Fruit fly (Drosophila melanogaster) whole organism, pupa: ENCODE results near the gene Sfp24Ba.

ENCODE experiments used
- CG10348 ChIP-seq: fragments of 200-800 bp; sonication (Bioruptor generic); IDR thresholded peaks from 2 replicates; pipeline ENCODE4 v1.3.6; 2022; ENCODE audit warnings: missing biosample characterization, missing genetic modification characterization
- CG12605 ChIP-seq: fragments of 200-800 bp; sonication (Bioruptor generic); IDR thresholded peaks from 2 replicates; pipeline ENCODE4 v1.3.6; 2022; ENCODE audit warnings: missing biosample characterization, missing genetic modification characterization
- CG13204 ChIP-seq: fragments of 200-800 bp; sonication (Bioruptor generic); optimal IDR thresholded peaks from 2 replicates; lab custom pipeline; 2018; ENCODE audit warnings: missing biosample characterization, mild to moderate bottlenecking, missing genetic modification characterization, moderate library complexity
- CG14655 ChIP-seq: fragments of 200-800 bp; sonication (Bioruptor generic); optimal IDR thresholded peaks from 3 replicates; lab custom pipeline; 2017; ENCODE audit warnings: mild to moderate bottlenecking, missing biosample characterization, missing genetic modification reagents, missing genetic modification characterization
- CG15710 ChIP-seq: fragments of 200-800 bp; sonication (Bioruptor generic); optimal IDR thresholded peaks from 2 replicates; lab custom pipeline; 2018; ENCODE audit warnings: missing biosample characterization, mild to moderate bottlenecking, missing genetic modification characterization, moderate library complexity
- CG17806 ChIP-seq: fragments of 200-800 bp; sonication (Bioruptor generic); optimal IDR thresholded peaks from 2 replicates; lab custom pipeline; 2018; ENCODE audit warnings: missing biosample characterization, mild to moderate bottlenecking, missing genetic modification characterization, moderate library complexity
- CG32121 ChIP-seq: fragments of 200-800 bp; sonication (Bioruptor generic); IDR thresholded peaks from 2 replicates; pipeline ENCODE4 v1.3.6; 2022; ENCODE audit warnings: missing biosample characterization, missing genetic modification characterization
- CG34367 ChIP-seq: fragments of 200-800 bp; sonication (Bioruptor generic); optimal IDR thresholded peaks from 2 replicates; lab custom pipeline; 2018; ENCODE audit warnings: missing biosample characterization, mild to moderate bottlenecking, missing genetic modification characterization
- CG4496 ChIP-seq: fragments of 200-800 bp; sonication (Bioruptor generic); IDR thresholded peaks from 3 replicates; pipeline ENCODE4 v1.3.6; 2022; ENCODE audit warnings: missing biosample characterization, missing genetic modification characterization
- CG8159 ChIP-seq: fragments of 200-800 bp; sonication (Bioruptor generic); optimal IDR thresholded peaks from 3 replicates; lab custom pipeline; 2018; ENCODE audit warnings: missing biosample characterization, mild to moderate bottlenecking, missing genetic modification characterization, moderate library complexity
- CG8301 ChIP-seq: fragments of 200-800 bp; sonication (Bioruptor generic); optimal IDR thresholded peaks from 2 replicates; lab custom pipeline; 2018; ENCODE audit warnings: missing biosample characterization, mild to moderate bottlenecking, missing genetic modification characterization
- CG9948 ChIP-seq: fragments of 200-800 bp; sonication (Bioruptor generic); optimal IDR thresholded peaks from 2 replicates; lab custom pipeline; 2018; ENCODE audit warnings: missing biosample characterization, mild to moderate bottlenecking, missing genetic modification characterization, moderate library complexity
- D1 ChIP-seq: fragments of 200-800 bp; sonication (Bioruptor generic); optimal IDR thresholded peaks from 2 replicates; lab custom pipeline; 2018; ENCODE audit warnings: missing biosample characterization, mild to moderate bottlenecking, missing genetic modification characterization, moderate library complexity
- EcR ChIP-seq: fragments of 200-800 bp; sonication (Bioruptor generic); optimal IDR thresholded peaks from 3 replicates; lab custom pipeline; 2019; ENCODE audit warnings: missing biosample characterization, missing genetic modification characterization, mild to moderate bottlenecking, moderate library complexity, missing genetic modification reagents
- Ets98B ChIP-seq: fragments of 200-800 bp; sonication (Bioruptor generic); IDR thresholded peaks from 2 replicates; pipeline ENCODE4 v1.3.6; 2022; ENCODE audit warnings: missing biosample characterization, missing genetic modification characterization
- Pif1A ChIP-seq: fragments of 200-800 bp; sonication (Bioruptor generic); optimal IDR thresholded peaks from 3 replicates; lab custom pipeline; 2016; ENCODE audit warnings: missing biosample characterization, missing genetic modification characterization
- Pif1B ChIP-seq: fragments of 200-800 bp; sonication (Bioruptor generic); optimal IDR thresholded peaks from 3 replicates; lab custom pipeline; 2016; ENCODE audit warnings: missing biosample characterization, missing genetic modification characterization
- Snoo ChIP-seq: fragments of 200-800 bp; sonication (Bioruptor generic); optimal IDR thresholded peaks from 3 replicates; lab custom pipeline; 2017; ENCODE audit warnings: missing biosample characterization, mild to moderate bottlenecking, missing genetic modification characterization, inconsistent platforms
- fd96Ca ChIP-seq: fragments of 200-800 bp; sonication (Bioruptor generic); IDR thresholded peaks from 3 replicates; pipeline ENCODE4 v1.3.6; 2022; ENCODE audit warnings: missing biosample characterization, missing genetic modification characterization
- gl ChIP-seq: fragments of 200-800 bp; sonication (Bioruptor generic); optimal IDR thresholded peaks from 2 replicates; lab custom pipeline; 2018; ENCODE audit warnings: missing biosample characterization, mild to moderate bottlenecking, missing genetic modification characterization
- rn ChIP-seq: fragments of 200-800 bp; sonication (Bioruptor generic); IDR thresholded peaks from 2 replicates; pipeline ENCODE4 v1.3.6; 2022; ENCODE audit warnings: missing biosample characterization, missing genetic modification characterization

The Sfp24Ba gene

dm6 chr2L:3669034-3669433, 683 bp upstream of the Sfp24Ba start, which contains the start of gene Sfp24Bd:
Gene Sfp24Bd (minus strand): TSS chr2L:3669134.
- TF ChIP-seq Snoo (tag; lab: Kevin White, UChicago) = no peak
- TF ChIP-seq CG14655 = no peak
- TF ChIP-seq CG32121 (GFP tag; lab: Robert Waterston, UW) = no peak
- TF ChIP-seq CG15710 = no peak
- no peak for TF ChIP-seq Pif1B
- no peak for TF ChIP-seq CG17806
- no peak for TF ChIP-seq CG4496 (GFP tag; lab: Robert Waterston, UW)
- no peak for TF ChIP-seq gl (tag; lab: Kevin White, UChicago)

- TF ChIP-seq CG13204 (GFP tag; lab: Kevin White, UChicago) (no peak), Ets98B (GFP tag; lab: Robert Waterston, UW) (0 out of 2 replicates have a peak, but pooled peaks have one; percentile 12), CG8301 (tag; lab: Kevin White, UChicago) (no peak), CG4496 (GFP tag; lab: Robert Waterston, UW) (no peak), CG14655 (no peak), CG32121 (GFP tag; lab: Robert Waterston, UW) (peak; percentile 20; the same call in 1 of the 2 replicates), gl (tag; lab: Kevin White, UChicago) (no peak), Pif1B (no peak), D1 (peak; percentile 3)
- TF ChIP-seq, all 21 proteins: peak for 3
These were observed 6.0 kb downstream of the Sfp24Ba start, which contains the start of gene Drgx for dm6 chr2L:3662307-3662795. Gene Drgx (plus strand): TSS chr2L:3662745.

- TF ChIP-seq CG10348 (GFP tag; lab: Robert Waterston, UW) = no peak
- 0 out of 3 replicates have a peak, but pooled peaks have one; percentile 40 for TF ChIP-seq CG4496 (GFP tag; lab: Robert Waterston, UW)
- TF ChIP-seq CG8159 (tag; lab: Kevin White, UChicago) = peak; percentile 53
- TF ChIP-seq Ets98B (GFP tag; lab: Robert Waterston, UW) = 0 out of 2 replicates have a peak, but pooled peaks have one; percentile 53
- peak; percentile 29 for TF ChIP-seq CG9948 (tag; lab: Kevin White, UChicago)
- peak; percentile 36; the same call in 1 of the 2 replicates for TF ChIP-seq CG32121 (GFP tag; lab: Robert Waterston, UW)
- TF ChIP-seq D1 = peak; percentile 43
- peak; percentile 43 for TF ChIP-seq CG15710
- peak; percentile 11 for TF ChIP-seq CG17806
- no peak for TF ChIP-seq CG13204 (GFP tag; lab: Kevin White, UChicago)
- peak; percentile 41 for TF ChIP-seq CG8301 (tag; lab: Kevin White, UChicago)
- TF ChIP-seq fd96Ca = no peak
- no peak for TF ChIP-seq gl (tag; lab: Kevin White, UChicago)
- TF ChIP-seq CG14655 = peak; percentile 51
These were observed 10.8 kb downstream of the Sfp24Ba start for dm6 chr2L:3657349-3658142.

dm6 chr2L:3656667-3657066, 11.7 kb downstream of the Sfp24Ba start, which contains the start of gene for:
Gene for (minus strand): TSS chr2L:3656953.
- TF ChIP-seq Pif1B = no peak
- TF ChIP-seq CG34367 = no peak
- TF ChIP-seq CG32121 (GFP tag; lab: Robert Waterston, UW) = peak; percentile 15; the same call in 1 of the 2 replicates
- no peak for TF ChIP-seq CG8301 (tag; lab: Kevin White, UChicago)
- TF ChIP-seq fd96Ca = no peak
- no peak for TF ChIP-seq CG15710
- peak; percentile 2 for TF ChIP-seq CG17806
- TF ChIP-seq CG13204 (GFP tag; lab: Kevin White, UChicago) = no peak
- no peak for TF ChIP-seq Pif1A (GFP tag; lab: Kevin White, UChicago)
- no peak for TF ChIP-seq Snoo (tag; lab: Kevin White, UChicago)
- no peak for TF ChIP-seq CG8159 (tag; lab: Kevin White, UChicago)
- peak; percentile 6; the same call in 1 of the 2 replicates for TF ChIP-seq Ets98B (GFP tag; lab: Robert Waterston, UW)

DNA sequence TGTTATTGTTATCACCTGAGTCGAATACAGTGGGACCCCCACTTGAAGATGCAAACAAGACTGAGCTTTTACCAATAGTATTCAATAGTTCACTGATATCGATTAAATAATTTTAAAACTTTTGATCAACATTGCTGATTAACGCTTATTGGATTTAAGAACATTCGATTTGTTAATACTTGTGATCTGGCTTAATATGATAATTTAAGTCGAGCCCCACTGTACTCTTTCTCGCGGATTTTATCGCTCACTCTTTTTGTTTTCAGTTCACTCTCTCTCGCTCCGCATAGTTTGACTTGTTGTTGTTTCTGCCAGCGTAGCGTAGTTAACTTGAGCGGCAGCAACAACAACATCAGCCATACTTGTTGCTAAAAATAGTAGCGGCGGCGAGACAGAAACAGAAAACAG, 12.6 kb downstream of the Sfp24Ba start:
- TF ChIP-seq Pif1A (GFP tag; lab: Kevin White, UChicago) = peak; percentile 99
- peak; percentile 99 for TF ChIP-seq CG4496 (GFP tag; lab: Robert Waterston, UW)
- peak; percentile 98 for TF ChIP-seq CG32121 (GFP tag; lab: Robert Waterston, UW)
- TF ChIP-seq CG9948 (tag; lab: Kevin White, UChicago) = peak; percentile 98
- TF ChIP-seq CG10348 (GFP tag; lab: Robert Waterston, UW) = peak; percentile 91
- peak; percentile 97 for TF ChIP-seq CG34367
- peak; percentile 99 for TF ChIP-seq fd96Ca
- peak; percentile 99 for TF ChIP-seq Pif1B
- TF ChIP-seq CG12605 (GFP tag; lab: Robert Waterston, UW) = peak; percentile 98
- TF ChIP-seq rn (GFP tag; lab: Robert Waterston, UW) = peak; percentile 97
- peak; percentile 98 for TF ChIP-seq CG8159 (tag; lab: Kevin White, UChicago)
- TF ChIP-seq Snoo (tag; lab: Kevin White, UChicago) = peak; percentile 99
- TF ChIP-seq CG15710 = peak; percentile 98
- peak; percentile 95 for TF ChIP-seq D1
- TF ChIP-seq CG8301 (tag; lab: Kevin White, UChicago) = peak; percentile 99
- peak; percentile 93 for TF ChIP-seq CG13204 (GFP tag; lab: Kevin White, UChicago)
- peak; percentile 99 for TF ChIP-seq Ets98B (GFP tag; lab: Robert Waterston, UW)
- peak; percentile 97 for TF ChIP-seq gl (tag; lab: Kevin White, UChicago)
- TF ChIP-seq CG14655 = peak; percentile 98
- TF ChIP-seq EcR (GFP tag; lab: Kevin White, UChicago) = peak; percentile 68
- peak; percentile 98 for TF ChIP-seq CG17806
